Fruit fly (Drosophila melanogaster) whole organism, embryonic: ENCODE measurements around the gene CG15336.

ENCODE experiments used
- Atf6 ChIP-seq: fragments of 200-800 bp; sonication (Bioruptor generic); IDR thresholded peaks from 2 replicates; pipeline ENCODE4 v1.3.6; 2022; ENCODE audit warnings: missing biosample characterization, missing genetic modification characterization
- B-H2 ChIP-seq: fragments of 200-800 bp; sonication (Bioruptor generic); optimal IDR thresholded peaks from 2 replicates; lab custom pipeline; 2018; ENCODE audit warnings: missing biosample characterization, mild to moderate bottlenecking, missing genetic modification characterization
- Bdp1 ChIP-seq: fragments of 200-800 bp; sonication (Bioruptor generic); optimal IDR thresholded peaks from 3 replicates; lab custom pipeline; 2016; ENCODE audit warnings: missing biosample characterization, missing genetic modification characterization
- CG10321 ChIP-seq: fragments of 200-800 bp; sonication (Bioruptor generic); IDR thresholded peaks from 2 replicates; pipeline ENCODE4 v1.3.6; 2022; ENCODE audit warnings: missing biosample characterization, missing genetic modification characterization
- CG10366 ChIP-seq: fragments of 200-800 bp; sonication (Bioruptor generic); IDR thresholded peaks from 2 replicates; pipeline ENCODE4 v1.3.6; 2022; ENCODE audit warnings: missing biosample characterization, missing genetic modification characterization
- CG10565 ChIP-seq: fragments of 200-800 bp; sonication (Bioruptor generic); optimal IDR thresholded peaks from 3 replicates; lab custom pipeline; 2016; ENCODE audit warnings: missing biosample characterization, mild to moderate bottlenecking, missing genetic modification characterization
- CG12071 ChIP-seq: fragments of 200-800 bp; sonication (Bioruptor generic); optimal IDR thresholded peaks from 3 replicates; lab custom pipeline; 2018; ENCODE audit warnings: missing biosample characterization, mild to moderate bottlenecking, missing genetic modification characterization
- CG13287 ChIP-seq: fragments of 200-800 bp; sonication (Bioruptor generic); IDR thresholded peaks from 2 replicates; pipeline ENCODE4 v1.3.6; 2022; ENCODE audit warnings: missing biosample characterization, missing genetic modification characterization; ENCODE audit not compliant: partially characterized antibody
- CG15696 ChIP-seq: fragments of 200-800 bp; sonication (Bioruptor generic); optimal IDR thresholded peaks from 2 replicates; lab custom pipeline; 2019; ENCODE audit warnings: missing biosample characterization, mild to moderate bottlenecking, missing genetic modification characterization, moderate library complexity
- CG1603 ChIP-seq: fragments of 200-800 bp; sonication (Bioruptor generic); optimal IDR thresholded peaks from 2 replicates; lab custom pipeline; 2019; ENCODE audit warnings: missing biosample characterization, mild to moderate bottlenecking, missing genetic modification characterization, moderate library complexity
- CG17186 ChIP-seq: fragments of 200-800 bp; sonication (Bioruptor generic); optimal IDR thresholded peaks from 3 replicates; lab custom pipeline; 2017; ENCODE audit warnings: missing biosample characterization, missing genetic modification reagents, missing genetic modification characterization
- CG17359 ChIP-seq: fragments of 200-800 bp; sonication (Bioruptor generic); optimal IDR thresholded peaks from 3 replicates; lab custom pipeline; 2018; ENCODE audit warnings: missing biosample characterization, mild to moderate bottlenecking, missing genetic modification characterization, moderate library complexity
- CG1792 ChIP-seq: fragments of 200-800 bp; sonication (Bioruptor generic); optimal IDR thresholded peaks from 2 replicates; lab custom pipeline; 2016; ENCODE audit warnings: missing biosample characterization, missing genetic modification characterization
- CG18764 ChIP-seq: fragments of 200-800 bp; sonication (Bioruptor generic); optimal IDR thresholded peaks from 3 replicates; lab custom pipeline; 2016; ENCODE audit warnings: missing biosample characterization, missing genetic modification characterization
- CG2120 ChIP-seq: fragments of 200-800 bp; sonication (Bioruptor generic); optimal IDR thresholded peaks from 3 replicates; lab custom pipeline; 2016; ENCODE audit warnings: missing biosample characterization, missing genetic modification characterization
- CG2129 ChIP-seq: fragments of 200-800 bp; sonication (Bioruptor generic); IDR thresholded peaks from 2 replicates; pipeline ENCODE4 v1.3.6; 2022; ENCODE audit warnings: missing biosample characterization, missing genetic modification characterization; ENCODE audit not compliant: partially characterized antibody
- CG2202 ChIP-seq: fragments of 200-800 bp; sonication (Bioruptor generic); optimal IDR thresholded peaks from 2 replicates; lab custom pipeline; 2018; ENCODE audit warnings: missing biosample characterization, mild to moderate bottlenecking, missing genetic modification characterization
- CG31224 ChIP-seq: fragments of 200-800 bp; sonication (Bioruptor generic); IDR thresholded peaks from 2 replicates; pipeline ENCODE4 v1.3.6; 2022; ENCODE audit warnings: missing biosample characterization, missing genetic modification characterization
- CG3163 ChIP-seq: fragments of 200-800 bp; sonication (Bioruptor generic); optimal IDR thresholded peaks from 3 replicates; lab custom pipeline; 2016; ENCODE audit warnings: missing biosample characterization, missing genetic modification characterization
- CG3407 ChIP-seq: fragments of 200-800 bp; sonication (Bioruptor generic); optimal IDR thresholded peaks from 2 replicates; lab custom pipeline; 2018; ENCODE audit warnings: missing biosample characterization, mild to moderate bottlenecking, missing genetic modification characterization
- CG7786 ChIP-seq: fragments of 200-800 bp; sonication (Bioruptor generic); optimal IDR thresholded peaks from 2 replicates; lab custom pipeline; 2016; ENCODE audit warnings: missing biosample characterization, missing genetic modification characterization
- ERR ChIP-seq: fragments of 200-800 bp; sonication (Bioruptor generic); optimal IDR thresholded peaks from 2 replicates; lab custom pipeline; 2016; ENCODE audit warnings: missing biosample characterization, missing genetic modification characterization
- Fer2 ChIP-seq: fragments of 200-800 bp; sonication (Bioruptor generic); optimal IDR thresholded peaks from 2 replicates; lab custom pipeline; 2018; ENCODE audit warnings: missing biosample characterization, mild to moderate bottlenecking, missing genetic modification characterization, moderate library complexity
- HLH3B ChIP-seq: fragments of 200-800 bp; sonication (Bioruptor generic); IDR thresholded peaks from 2 replicates; pipeline ENCODE4 v1.3.6; 2022; ENCODE audit warnings: missing biosample characterization, missing genetic modification characterization
- Hsf ChIP-seq: fragments of 200-800 bp; sonication (Bioruptor generic); optimal IDR thresholded peaks from 3 replicates; lab custom pipeline; 2016; ENCODE audit warnings: missing biosample characterization, missing genetic modification characterization
- Lpt ChIP-seq: fragments of >200 bp; optimal IDR thresholded peaks from 2 replicates; lab custom pipeline; 2018; ENCODE audit warnings: missing biosample characterization, missing genetic modification characterization
- Mrtf ChIP-seq: fragments of 200-800 bp; sonication (Bioruptor generic); IDR thresholded peaks from 3 replicates; pipeline ENCODE4 v1.3.6; 2022; ENCODE audit warnings: missing biosample characterization, missing genetic modification characterization
- Nf-YB ChIP-seq: fragments of 200-800 bp; sonication (Bioruptor generic); optimal IDR thresholded peaks from 3 replicates; lab custom pipeline; 2019; ENCODE audit warnings: missing biosample characterization, mild to moderate bottlenecking, missing genetic modification characterization, moderate library complexity
- Poxn ChIP-seq: fragments of 200-800 bp; sonication (Bioruptor generic); IDR thresholded peaks from 2 replicates; pipeline ENCODE4 v1.3.6; 2022; ENCODE audit warnings: missing biosample characterization, missing genetic modification characterization
- Ptx1 ChIP-seq: fragments of 200-800 bp; sonication (Bioruptor generic); IDR thresholded peaks from 2 replicates; pipeline ENCODE4 v1.3.6; 2022; ENCODE audit warnings: missing biosample characterization, missing genetic modification characterization
- Sry-β ChIP-seq: fragments of 200-800 bp; sonication (Bioruptor generic); optimal IDR thresholded peaks from 2 replicates; lab custom pipeline; 2018; ENCODE audit warnings: missing biosample characterization, mild to moderate bottlenecking, missing genetic modification characterization, moderate library complexity
- Sry-δ ChIP-seq: fragments of 200-800 bp; sonication (Bioruptor generic); optimal IDR thresholded peaks from 2 replicates; lab custom pipeline; 2016; ENCODE audit warnings: missing biosample characterization, missing genetic modification characterization
- Stat92E ChIP-seq, 3 experiments: fragments of >200 bp in 2 of 3; fragments of 200-800 bp in 1 of 3; sonication (Bioruptor generic) in 1 of 3; optimal IDR thresholded peaks; 2 replicates each; lab custom pipeline; 2017 to 2019; ENCODE audit warnings: missing biosample characterization in 3 of 3, missing genetic modification characterization in 3 of 3, mild to moderate bottlenecking in 1 of 3, moderate library complexity in 1 of 3
- Vsx1 ChIP-seq: fragments of 200-800 bp; sonication (Bioruptor generic); optimal IDR thresholded peaks from 2 replicates; lab custom pipeline; 2017; ENCODE audit warnings: missing biosample characterization, mild to moderate bottlenecking, missing genetic modification characterization, missing genetic modification reagents
- Xbp1 ChIP-seq: fragments of 200-800 bp; sonication (Bioruptor generic); optimal IDR thresholded peaks from 3 replicates; lab custom pipeline; 2016; ENCODE audit warnings: missing biosample characterization, mild to moderate bottlenecking, missing genetic modification characterization
- ato ChIP-seq: fragments of 200-800 bp; sonication (Bioruptor generic); IDR thresholded peaks from 2 replicates; pipeline ENCODE4 v1.3.6; 2022; ENCODE audit warnings: missing biosample characterization, missing genetic modification characterization; ENCODE audit not compliant: partially characterized antibody
- chif ChIP-seq, 2 experiments: fragments of 200-800 bp; sonication (Bioruptor generic); optimal IDR thresholded peaks; 3 replicates each; lab custom pipeline; 2016; ENCODE audit warnings: missing biosample characterization in 2 of 2, missing genetic modification characterization in 2 of 2
- dan ChIP-seq: fragments of 200-800 bp; sonication (Bioruptor generic); IDR thresholded peaks from 2 replicates; pipeline ENCODE4 v1.3.6; 2022; ENCODE audit warnings: missing biosample characterization, missing genetic modification characterization
- ewg ChIP-seq: fragments of 200-800 bp; sonication (Bioruptor generic); optimal IDR thresholded peaks from 3 replicates; lab custom pipeline; 2017; ENCODE audit warnings: mild to moderate bottlenecking, missing biosample characterization, missing genetic modification reagents, missing genetic modification characterization
- eyg ChIP-seq: fragments of 200-800 bp; sonication (Bioruptor generic); optimal IDR thresholded peaks from 3 replicates; lab custom pipeline; 2016; ENCODE audit warnings: missing biosample characterization, missing genetic modification characterization
- fru ChIP-seq: fragments of >200 bp; optimal IDR thresholded peaks from 2 replicates; lab custom pipeline; 2017
- fu2 ChIP-seq: fragments of 200-800 bp; sonication (Bioruptor generic); optimal IDR thresholded peaks from 2 replicates; lab custom pipeline; 2016; ENCODE audit warnings: missing biosample characterization, missing genetic modification characterization
- gcm ChIP-seq: fragments of 200-800 bp; sonication (Bioruptor generic); optimal IDR thresholded peaks from 2 replicates; lab custom pipeline; 2019; ENCODE audit warnings: missing biosample characterization, mild to moderate bottlenecking, missing genetic modification characterization, moderate library complexity
- kay ChIP-seq: fragments of 200-800 bp; sonication (Bioruptor generic); optimal IDR thresholded peaks from 2 replicates; lab custom pipeline; 2016; ENCODE audit warnings: missing biosample characterization, missing genetic modification characterization
- org-1 ChIP-seq: fragments of 200-800 bp; sonication (Bioruptor generic); optimal IDR thresholded peaks from 2 replicates; lab custom pipeline; 2017; ENCODE audit warnings: missing biosample characterization, missing genetic modification characterization
- pb ChIP-seq: fragments of 200-800 bp; sonication (Bioruptor generic); optimal IDR thresholded peaks from 3 replicates; lab custom pipeline; 2016; ENCODE audit warnings: missing biosample characterization, missing genetic modification characterization
- sima ChIP-seq: fragments of 200-800 bp; sonication (Bioruptor generic); optimal IDR thresholded peaks from 2 replicates; lab custom pipeline; 2016; ENCODE audit warnings: missing biosample characterization, missing genetic modification characterization
- stc ChIP-seq: fragments of 200-800 bp; sonication (Bioruptor generic); IDR thresholded peaks from 2 replicates; pipeline ENCODE4 v1.3.6; 2022; ENCODE audit warnings: missing biosample characterization, missing genetic modification characterization
- stwl ChIP-seq: fragments of 200-800 bp; sonication (Bioruptor generic); optimal IDR thresholded peaks from 3 replicates; lab custom pipeline; 2018; ENCODE audit warnings: missing biosample characterization, mild to moderate bottlenecking, missing genetic modification characterization, moderate library complexity
- sug ChIP-seq: fragments of 200-800 bp; optimal IDR thresholded peaks from 2 replicates; lab custom pipeline; 2019; ENCODE audit warnings: missing biosample characterization, mild to moderate bottlenecking, missing genetic modification characterization, moderate library complexity
- tap ChIP-seq: fragments of 200-800 bp; optimal IDR thresholded peaks from 3 replicates; lab custom pipeline; 2019; ENCODE audit warnings: missing biosample characterization, mild to moderate bottlenecking, missing genetic modification characterization, moderate library complexity
- ttk ChIP-seq: fragments of 200-800 bp; sonication (Bioruptor generic); IDR thresholded peaks from 2 replicates; pipeline ENCODE4 v2.1.2; 2022; ENCODE audit warnings: missing biosample characterization, missing genetic modification characterization
- zen ChIP-seq: fragments of 200-800 bp; sonication (Bioruptor generic); optimal IDR thresholded peaks from 3 replicates; lab custom pipeline; 2018; ENCODE audit warnings: missing biosample characterization, mild to moderate bottlenecking, missing genetic modification characterization, moderate library complexity

CG15336 gene

DNA sequence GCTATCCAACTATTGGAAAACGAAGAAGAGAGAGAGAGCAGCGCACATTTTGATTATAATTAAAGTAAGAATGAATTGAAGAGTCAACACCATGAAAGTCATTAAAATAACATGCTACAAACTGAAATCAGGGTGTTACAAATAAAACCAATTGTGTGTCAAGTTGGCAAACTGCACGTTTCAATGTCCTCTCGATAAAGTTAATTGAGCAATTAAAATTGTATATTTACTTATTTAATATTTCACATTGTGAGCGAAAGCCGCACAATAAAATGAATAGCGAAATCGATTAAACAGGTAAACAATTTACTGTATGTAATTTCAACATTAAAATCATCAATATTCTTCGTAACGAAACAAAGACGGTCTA is 48.4 kb downstream of the CG15336 start (continued):
- TF ChIP-seq CG3407 (no peak), CG17359 (tag; lab: Kevin White, UChicago) (no peak), CG2120 (GFP tag; lab: Kevin White, UChicago) (no peak), CG10321 (GFP tag; lab: Robert Waterston, UW) (no peak), fu2 (GFP tag; lab: Kevin White, UChicago) (no peak), ewg (GFP tag; lab: Kevin White, UChicago) (no peak), Nf-YB (no peak), sima (GFP tag; lab: Kevin White, UChicago) (no peak), CG3163 (GFP tag; lab: Kevin White, UChicago) (no peak), CG13287 (GFP tag; lab: Robert Waterston, UW) (no peak), CG2202 (no peak), CG31224 (GFP tag; lab: Robert Waterston, UW) (no peak), Xbp1 (GFP tag; lab: Kevin White, UChicago) (no peak), Mrtf (0 out of 3 replicates have a peak, but pooled peaks have one; percentile 5), stc (GFP tag; lab: Robert Waterston, UW) (no peak), ato (GFP tag; lab: Robert Waterston, UW) (no peak), CG17186 (GFP tag; lab: Kevin White, UChicago) (no peak), Stat92E (GFP tag; optimal IDR thresholded peaks at IDR 0.05; lab: Kevin White, UChicago) (no peak), Poxn (GFP tag; lab: Robert Waterston, UW) (no peak), CG7786 (GFP tag; lab: Kevin White, UChicago) (no peak), chif (GFP tag; optimal IDR thresholded peaks at IDR 0.05; lab: Kevin White, UChicago) (no peak), dan (GFP tag; lab: Robert Waterston, UW) (no peak), zen (tag; lab: Kevin White, UChicago) (no peak), HLH3B (GFP tag; lab: Robert Waterston, UW) (no peak), Hsf (GFP tag; lab: Kevin White, UChicago) (no peak), CG1603 (no peak), stwl (tag; lab: Kevin White, UChicago) (no peak), CG12071 (GFP tag; lab: Kevin White, UChicago) (no peak), Bdp1 (GFP tag; lab: Kevin White, UChicago) (no peak), Ptx1 (0 out of 2 replicates have a peak, but pooled peaks have one; percentile 6), kay (no peak), CG18764 (no peak), CG15696 (tag; lab: Kevin White, UChicago) (no peak), CG10565 (no peak), CG1792 (GFP tag; lab: Kevin White, UChicago) (no peak), Lpt (GFP tag; lab: Kevin White, UChicago) (no peak), eyg (no peak), B-H2 (GFP tag; lab: Kevin White, UChicago) (no peak), ERR (no peak), CG2129 (GFP tag; lab: Robert Waterston, UW) (no peak), pb (no peak), CG10366 (GFP tag; lab: Robert Waterston, UW) (no peak), org-1 (GFP tag; lab: Kevin White, UChicago) (no peak), fru (lab: Kevin White, UChicago) (no peak), sug (tag; lab: Kevin White, UChicago) (no peak), ttk (GFP tag; lab: Robert Waterston, UW) (no peak), gcm (GFP tag; lab: Kevin White, UChicago) (no peak), Sry-δ (GFP tag; lab: Kevin White, UChicago) (no peak), tap (tag; lab: Kevin White, UChicago) (no peak), Fer2 (no peak), Sry-β (no peak), Vsx1 (GFP tag; lab: Kevin White, UChicago) (no peak), Atf6 (GFP tag; lab: Robert Waterston, UW) (no peak)
